Fruit fly (Drosophila melanogaster) whole organism, embryonic: ENCODE results near the gene CG5810.

Source experiments
- CG10147 ChIP-seq: fragments of 200-800 bp; sonication (Bioruptor generic); optimal IDR thresholded peaks from 2 replicates; lab custom pipeline; 2019; ENCODE audit warnings: missing biosample characterization, mild to moderate bottlenecking, missing genetic modification characterization, moderate library complexity
- CG10654 ChIP-seq: fragments of 200-800 bp; sonication (Bioruptor generic); optimal IDR thresholded peaks from 2 replicates; lab custom pipeline; 2016; ENCODE audit warnings: missing biosample characterization, missing genetic modification characterization
- CG11085 ChIP-seq: fragments of 200-800 bp; sonication (Bioruptor generic); IDR thresholded peaks from 2 replicates; pipeline ENCODE4 v1.3.6; 2022; ENCODE audit warnings: missing biosample characterization, missing genetic modification characterization
- CG11504 ChIP-seq: fragments of 200-800 bp; sonication (Bioruptor generic); optimal IDR thresholded peaks from 3 replicates; lab custom pipeline; 2019; ENCODE audit warnings: missing biosample characterization, mild to moderate bottlenecking, missing genetic modification characterization, moderate library complexity
- CG12769 ChIP-seq: fragments of 200-800 bp; sonication (Bioruptor generic); optimal IDR thresholded peaks from 2 replicates; lab custom pipeline; 2019; ENCODE audit warnings: missing biosample characterization, mild to moderate bottlenecking, missing genetic modification characterization, moderate library complexity
- CG13123 ChIP-seq: fragments of 200-800 bp; sonication (Bioruptor generic); optimal IDR thresholded peaks from 2 replicates; lab custom pipeline; 2016; ENCODE audit warnings: missing biosample characterization, missing genetic modification characterization
- CG14050 ChIP-seq: fragments of 200-800 bp; sonication (Bioruptor generic); IDR thresholded peaks from 3 replicates; pipeline ENCODE4 v1.3.6; 2022; ENCODE audit warnings: missing biosample characterization, missing genetic modification characterization
- CG15073 ChIP-seq: fragments of 200-800 bp; sonication (Bioruptor generic); optimal IDR thresholded peaks from 2 replicates; lab custom pipeline; 2016; ENCODE audit warnings: missing biosample characterization, missing genetic modification characterization
- CG17612 ChIP-seq: fragments of 200-800 bp; sonication (Bioruptor generic); IDR thresholded peaks from 2 replicates; pipeline ENCODE4 v1.3.6; 2022; ENCODE audit warnings: missing biosample characterization, missing genetic modification characterization
- CG2875 ChIP-seq: fragments of 200-800 bp; sonication (Bioruptor generic); optimal IDR thresholded peaks from 2 replicates; lab custom pipeline; 2017; ENCODE audit warnings: missing biosample characterization, mild to moderate bottlenecking, missing genetic modification characterization, missing genetic modification reagents
- CG3163 ChIP-seq: fragments of 200-800 bp; sonication (Bioruptor generic); optimal IDR thresholded peaks from 3 replicates; lab custom pipeline; 2016; ENCODE audit warnings: missing biosample characterization, missing genetic modification characterization
- CG32767 ChIP-seq: fragments of 200-800 bp; sonication (Bioruptor generic); IDR thresholded peaks from 2 replicates; pipeline ENCODE4 v1.3.6; 2022; ENCODE audit warnings: missing biosample characterization, missing genetic modification characterization
- CG32772 ChIP-seq: fragments of 200-800 bp; sonication (Bioruptor generic); IDR thresholded peaks from 2 replicates; pipeline ENCODE4 v1.3.6; 2022; ENCODE audit warnings: missing biosample characterization, missing genetic modification characterization
- CG3407 ChIP-seq: fragments of 200-800 bp; sonication (Bioruptor generic); optimal IDR thresholded peaks from 2 replicates; lab custom pipeline; 2018; ENCODE audit warnings: missing biosample characterization, mild to moderate bottlenecking, missing genetic modification characterization
- CG7928 ChIP-seq: fragments of 200-800 bp; sonication (Bioruptor generic); optimal IDR thresholded peaks from 2 replicates; lab custom pipeline; 2017; ENCODE audit warnings: missing biosample characterization, mild to moderate bottlenecking, missing genetic modification characterization
- CG7963 ChIP-seq: fragments of 200-800 bp; sonication (Bioruptor generic); IDR thresholded peaks from 3 replicates; pipeline ENCODE4 v1.3.6; 2022; ENCODE audit warnings: missing biosample characterization, missing genetic modification characterization; ENCODE audit not compliant: partially characterized antibody
- CG9437 ChIP-seq: fragments of 200-800 bp; sonication (Bioruptor generic); optimal IDR thresholded peaks from 2 replicates; lab custom pipeline; 2018; ENCODE audit warnings: missing biosample characterization, mild to moderate bottlenecking, missing genetic modification characterization
- CG9727 ChIP-seq: fragments of 200-800 bp; sonication (Bioruptor generic); optimal IDR thresholded peaks from 3 replicates; lab custom pipeline; 2017; ENCODE audit warnings: missing biosample characterization, mild to moderate bottlenecking, missing genetic modification characterization
- CG9797 ChIP-seq: fragments of 200-800 bp; sonication (Bioruptor generic); optimal IDR thresholded peaks from 3 replicates; lab custom pipeline; 2018; ENCODE audit warnings: missing biosample characterization, mild to moderate bottlenecking, missing genetic modification characterization
- CoRest ChIP-seq: fragments of 200-800 bp; sonication (Bioruptor generic); optimal IDR thresholded peaks from 3 replicates; lab custom pipeline; 2018; ENCODE audit warnings: missing biosample characterization, mild to moderate bottlenecking, missing genetic modification characterization, moderate library complexity
- Dbx ChIP-seq: fragments of 200-800 bp; sonication (Bioruptor generic); IDR thresholded peaks from 3 replicates; pipeline ENCODE4 v1.3.6; 2022; ENCODE audit warnings: missing biosample characterization, missing genetic modification characterization
- Eip74EF ChIP-seq, 2 experiments: fragments of 200-800 bp in 1 of 2; fragments of >200 bp in 1 of 2; sonication (Bioruptor generic) in 1 of 2; optimal IDR thresholded peaks; 2 replicates each; lab custom pipeline; 2017 to 2019; ENCODE audit warnings: missing biosample characterization in 2 of 2, missing genetic modification characterization in 2 of 2, mild to moderate bottlenecking in 1 of 2, moderate library complexity in 1 of 2
- H2.0 ChIP-seq: fragments of 200-800 bp; sonication (Bioruptor generic); IDR thresholded peaks from 2 replicates; pipeline ENCODE4 v1.3.6; 2022; ENCODE audit warnings: missing biosample characterization, missing genetic modification characterization
- HLH3B ChIP-seq: fragments of 200-800 bp; sonication (Bioruptor generic); IDR thresholded peaks from 2 replicates; pipeline ENCODE4 v1.3.6; 2022; ENCODE audit warnings: missing biosample characterization, missing genetic modification characterization
- MBD-R2 ChIP-seq: fragments of 200-800 bp; sonication (Bioruptor generic); IDR thresholded peaks from 2 replicates; pipeline ENCODE4 v1.3.6; 2022; ENCODE audit warnings: missing biosample characterization, missing genetic modification characterization
- Max ChIP-seq: fragments of 200-800 bp; sonication (Bioruptor generic); optimal IDR thresholded peaks from 2 replicates; lab custom pipeline; 2016; ENCODE audit warnings: missing biosample characterization, mild to moderate bottlenecking, missing genetic modification characterization
- Med ChIP-seq: fragments of 200-800 bp; sonication (Bioruptor generic); peaks from one replicate; lab custom pipeline; 2016; ENCODE audit warnings: missing biosample characterization, missing genetic modification characterization, mild to moderate bottlenecking, inconsistent platforms, moderate library complexity
- Nf-YB ChIP-seq: fragments of 200-800 bp; sonication (Bioruptor generic); optimal IDR thresholded peaks from 3 replicates; lab custom pipeline; 2019; ENCODE audit warnings: missing biosample characterization, mild to moderate bottlenecking, missing genetic modification characterization, moderate library complexity
- NfI ChIP-seq: fragments of 200-800 bp; sonication (Bioruptor generic); optimal IDR thresholded peaks from 3 replicates; lab custom pipeline; 2018; ENCODE audit warnings: missing biosample characterization, mild to moderate bottlenecking, missing genetic modification characterization, moderate library complexity
- Oli ChIP-seq: fragments of 200-800 bp; sonication (Bioruptor generic); optimal IDR thresholded peaks from 2 replicates; lab custom pipeline; 2018; ENCODE audit warnings: missing biosample characterization, mild to moderate bottlenecking, missing genetic modification characterization, moderate library complexity
- PHDP ChIP-seq: fragments of 200-800 bp; sonication (Bioruptor generic); optimal IDR thresholded peaks from 3 replicates; lab custom pipeline; 2018; ENCODE audit warnings: missing biosample characterization, mild to moderate bottlenecking, missing genetic modification characterization, moderate library complexity
- Six4 ChIP-seq: fragments of 200-800 bp; sonication (Bioruptor generic); optimal IDR thresholded peaks from 2 replicates; lab custom pipeline; 2016; ENCODE audit warnings: missing biosample characterization, missing genetic modification characterization
- ab ChIP-seq: fragments of 200-800 bp; sonication (Bioruptor generic); optimal IDR thresholded peaks from 2 replicates; lab custom pipeline; 2016; ENCODE audit warnings: missing biosample characterization, missing genetic modification characterization
- ase ChIP-seq: fragments of 200-800 bp; sonication (Bioruptor generic); IDR thresholded peaks from 3 replicates; pipeline ENCODE4 v1.3.6; 2022; ENCODE audit warnings: missing biosample characterization, missing genetic modification characterization
- ash1 ChIP-seq: fragments of 200-800 bp; sonication (Bioruptor generic); optimal IDR thresholded peaks from 2 replicates; lab custom pipeline; 2018; ENCODE audit warnings: missing biosample characterization, mild to moderate bottlenecking, missing genetic modification characterization
- ato ChIP-seq: fragments of 200-800 bp; sonication (Bioruptor generic); IDR thresholded peaks from 2 replicates; pipeline ENCODE4 v1.3.6; 2022; ENCODE audit warnings: missing biosample characterization, missing genetic modification characterization; ENCODE audit not compliant: partially characterized antibody
- bowl ChIP-seq: fragments of 200-800 bp; sonication (Bioruptor generic); IDR thresholded peaks from 2 replicates; pipeline ENCODE4 v1.3.6; 2022; ENCODE audit warnings: missing biosample characterization, missing genetic modification characterization
- cas ChIP-seq: fragments of 200-800 bp; sonication (Bioruptor generic); IDR thresholded peaks from 2 replicates; pipeline ENCODE4 v1.3.6; 2022; ENCODE audit warnings: missing biosample characterization, missing genetic modification characterization
- gce ChIP-seq: fragments of 200-800 bp; sonication (Bioruptor generic); IDR thresholded peaks from 3 replicates; pipeline ENCODE4 v1.3.6; 2022; ENCODE audit warnings: missing biosample characterization, missing genetic modification characterization
- grau ChIP-seq: fragments of 200-800 bp; optimal IDR thresholded peaks from 3 replicates; lab custom pipeline; 2019; ENCODE audit warnings: missing biosample characterization, mild to moderate bottlenecking, missing genetic modification characterization, moderate library complexity
- gro ChIP-seq: fragments of 200-800 bp; sonication (Bioruptor generic); optimal IDR thresholded peaks from 2 replicates; lab custom pipeline; 2016; ENCODE audit warnings: missing biosample characterization, missing genetic modification characterization
- ken ChIP-seq: fragments of 200-800 bp; sonication (Bioruptor generic); IDR thresholded peaks from 3 replicates; pipeline ENCODE4 v1.3.6; 2022; ENCODE audit warnings: missing biosample characterization, missing genetic modification characterization
- nau ChIP-seq: fragments of 200-800 bp; sonication (Bioruptor generic); optimal IDR thresholded peaks from 3 replicates; lab custom pipeline; 2017; ENCODE audit warnings: missing biosample characterization, mild to moderate bottlenecking, missing genetic modification characterization, missing genetic modification reagents
- oc ChIP-seq: fragments of 200-800 bp; sonication (Bioruptor generic); optimal IDR thresholded peaks from 2 replicates; lab custom pipeline; 2018; ENCODE audit warnings: missing biosample characterization, mild to moderate bottlenecking, missing genetic modification characterization, moderate library complexity
- pan ChIP-seq, 4 experiments: fragments of >200 bp in 3 of 4; fragments of 200-800 bp in 1 of 4; sonication (Bioruptor generic) in 1 of 4; optimal IDR thresholded peaks in 3 of 4; IDR thresholded peaks in 1 of 4; 2 replicates each; pipeline versions ENCODE4 v1.3.6 to Lab custom; 2017 to 2022; ENCODE audit warnings: missing biosample characterization in 2 of 4, missing genetic modification characterization in 2 of 4, mixed read lengths in 1 of 4
- trem ChIP-seq: fragments of 200-800 bp; optimal IDR thresholded peaks from 3 replicates; lab custom pipeline; 2019; ENCODE audit warnings: missing biosample characterization, mild to moderate bottlenecking, missing genetic modification characterization, moderate library complexity
- z ChIP-seq: fragments of 200-800 bp; sonication (Bioruptor generic); IDR thresholded peaks from 3 replicates; pipeline ENCODE4 v1.3.6; 2022; ENCODE audit warnings: missing biosample characterization, missing genetic modification characterization

The CG5810 gene

DNA sequence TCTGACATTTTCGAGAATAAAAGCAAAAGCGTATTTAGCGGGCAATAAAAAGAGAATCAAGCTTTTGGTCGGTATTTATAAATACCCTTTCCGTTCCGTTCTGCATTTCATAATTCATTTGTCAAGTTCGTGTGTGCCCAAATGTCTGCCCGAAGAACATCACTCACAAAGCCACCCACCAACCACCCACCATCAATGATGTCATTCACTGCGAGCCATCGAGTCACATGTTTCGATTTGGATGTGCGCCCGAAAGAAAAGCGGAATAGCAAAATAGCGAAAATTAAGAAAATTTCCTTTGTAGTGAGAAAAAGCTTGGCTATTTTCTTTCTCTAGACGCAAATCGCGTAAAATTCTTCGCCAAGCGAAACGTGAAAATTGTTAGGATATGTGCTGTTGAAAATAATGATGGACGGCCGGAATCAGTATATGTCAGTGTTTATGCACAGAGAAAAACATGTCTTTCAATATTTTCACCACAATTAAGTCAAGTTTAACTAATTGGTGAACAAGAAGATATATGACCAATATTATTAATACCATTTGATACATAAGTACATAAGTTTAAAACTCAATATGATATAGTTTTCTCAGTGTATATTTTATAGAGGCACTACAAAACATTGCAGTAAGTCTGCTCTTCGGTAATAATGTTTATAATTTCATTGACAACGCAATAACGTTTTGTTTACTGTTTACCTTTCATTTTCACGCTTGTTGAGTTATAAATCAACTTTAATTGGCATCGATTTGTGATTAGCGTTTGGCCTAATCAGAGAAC lies 12.3 kb upstream of the CG5810 start (continued):
- TF ChIP-seq CG2875 (GFP tag; lab: Kevin White, UChicago): no peak
- TF ChIP-seq CoRest (tag; lab: Kevin White, UChicago): peak; percentile 69
- TF ChIP-seq HLH3B (GFP tag; lab: Robert Waterston, UW): no peak
- TF ChIP-seq ato (GFP tag; lab: Robert Waterston, UW): no peak
- TF ChIP-seq Med (GFP tag; lab: Kevin White, UChicago): peak; percentile 90
- TF ChIP-seq CG3407 (GFP tag; lab: Kevin White, UChicago): no peak
- peak; percentile 7 for TF ChIP-seq CG9437 (GFP tag; lab: Kevin White, UChicago)
- TF ChIP-seq Six4 (GFP tag; lab: Kevin White, UChicago): peak; percentile 37
- peak; percentile 65 for TF ChIP-seq CG11504
- TF ChIP-seq grau: peak; percentile 76
- peak; percentile 58; the same call in 1 of the 2 replicates for TF ChIP-seq CG32772
- TF ChIP-seq CG15073 (GFP tag; lab: Kevin White, UChicago): no peak
- TF ChIP-seq CG9727 (GFP tag; lab: Kevin White, UChicago): peak; percentile 65
- 0 out of 2 replicates have a peak, but pooled peaks have one; percentile 36 for TF ChIP-seq CG17612 (GFP tag; lab: Robert Waterston, UW)
- no peak; the same call in 2 of the 3 replicates for TF ChIP-seq gce (GFP tag; lab: Robert Waterston, UW)
- TF ChIP-seq H2.0: peak; percentile 52; the same call in 1 of the 2 replicates
- TF ChIP-seq z (GFP tag; lab: Robert Waterston, UW): no peak
- peak; percentile 59 for TF ChIP-seq gro (GFP tag; lab: Kevin White, UChicago)
- 0 out of 2 replicates have a peak, but pooled peaks have one; percentile 39 for TF ChIP-seq cas (GFP tag; lab: Robert Waterston, UW)
- peak; percentile 2 for TF ChIP-seq CG13123 (GFP tag; lab: Kevin White, UChicago)
- TF ChIP-seq CG3163 (GFP tag; lab: Kevin White, UChicago): no peak
- no peak for TF ChIP-seq CG9797
- no peak for TF ChIP-seq oc (tag; lab: Kevin White, UChicago)
- TF ChIP-seq NfI (GFP tag; lab: Kevin White, UChicago): peak; percentile 47
- no peak for TF ChIP-seq ken (GFP tag; lab: Robert Waterston, UW)
- TF ChIP-seq nau (GFP tag; lab: Kevin White, UChicago): peak; percentile 28
- TF ChIP-seq CG14050: 0 out of 3 replicates have a peak, but pooled peaks have one; percentile 15
- peak; percentile 70 for TF ChIP-seq Dbx (GFP tag; lab: Robert Waterston, UW)
- TF ChIP-seq ash1 (GFP tag; lab: Kevin White, UChicago): no peak
- TF ChIP-seq CG11085 (GFP tag; lab: Robert Waterston, UW): 0 out of 2 replicates have a peak, but pooled peaks have one; percentile 14
- peak; percentile 75 for TF ChIP-seq CG12769 (tag; lab: Kevin White, UChicago)
- peak; percentile 54 for TF ChIP-seq CG10147 (GFP tag; lab: Kevin White, UChicago)
- TF ChIP-seq PHDP: peak; percentile 66
- no peak for TF ChIP-seq CG7963 (GFP tag; lab: Robert Waterston, UW)
- peak; percentile 39; the same call in 1 of the 2 replicates for TF ChIP-seq MBD-R2 (GFP tag; lab: Robert Waterston, UW)
- 0 out of 3 replicates have a peak, but pooled peaks have one; percentile 4 for TF ChIP-seq ase
- no peak for TF ChIP-seq ab (GFP tag; lab: Kevin White, UChicago)
- TF ChIP-seq bowl (GFP tag; lab: Robert Waterston, UW): no peak
- TF ChIP-seq CG10654 (GFP tag; lab: Kevin White, UChicago): peak; percentile 20
- no peak for TF ChIP-seq CG32767 (GFP tag; lab: Robert Waterston, UW)
- TF ChIP-seq pan (optimal IDR thresholded peaks at IDR 0.05; lab: Kevin White, UChicago): no peak
- TF ChIP-seq pan (GFP tag; optimal IDR thresholded peaks at IDR 0.05 in 1 of 2, IDR thresholded peaks at IDR 0.05 in 1 of 2): peak in 1 of 2 experiments; percentile 79
- TF ChIP-seq Oli (tag; lab: Kevin White, UChicago): peak; percentile 45
- TF ChIP-seq Nf-YB (GFP tag; lab: Kevin White, UChicago): no peak
- TF ChIP-seq Max: peak; percentile 23
- no peak for TF ChIP-seq trem (tag; lab: Kevin White, UChicago)
- no peak for TF ChIP-seq CG7928 (GFP tag; lab: Kevin White, UChicago)
- peak in 1 of 2 experiments; percentile 34 for TF ChIP-seq Eip74EF (GFP tag; optimal IDR thresholded peaks at IDR 0.05; lab: Kevin White, UChicago)
